Fruit fly (Drosophila melanogaster) whole organism, embryonic: ENCODE data around the gene CG7742.

Experiments used
- ATbp ChIP-seq: fragments of 200-800 bp; sonication (Bioruptor generic); optimal IDR thresholded peaks from 2 replicates; lab custom pipeline; 2017; ENCODE audit warnings: missing biosample characterization, mild to moderate bottlenecking, missing genetic modification characterization, missing genetic modification reagents
- Awh ChIP-seq: fragments of 200-800 bp; sonication (Bioruptor generic); IDR thresholded peaks from 2 replicates; pipeline ENCODE4, ENCODE4 v1.3.6; 2022; ENCODE audit warnings: missing biosample characterization, missing genetic modification characterization
- C15 ChIP-seq: fragments of 200-800 bp; sonication (Bioruptor generic); IDR thresholded peaks from 3 replicates; pipeline ENCODE4 v1.3.6; 2022; ENCODE audit warnings: missing biosample characterization, missing genetic modification characterization
- CG10431 ChIP-seq: fragments of 200-800 bp; sonication (Bioruptor generic); optimal IDR thresholded peaks from 3 replicates; lab custom pipeline; 2018; ENCODE audit warnings: missing biosample characterization, mild to moderate bottlenecking, missing genetic modification characterization
- CG13624 ChIP-seq: fragments of 200-800 bp; sonication (Bioruptor generic); optimal IDR thresholded peaks from 2 replicates; lab custom pipeline; 2016; ENCODE audit warnings: missing biosample characterization, missing genetic modification characterization
- CG15479 ChIP-seq: fragments of 200-800 bp; sonication (Bioruptor generic); optimal IDR thresholded peaks from 3 replicates; lab custom pipeline; 2019; ENCODE audit warnings: missing biosample characterization, mild to moderate bottlenecking, missing genetic modification characterization, moderate library complexity
- CG1647 ChIP-seq: fragments of 200-800 bp; sonication (Bioruptor generic); optimal IDR thresholded peaks from 3 replicates; lab custom pipeline; 2016; ENCODE audit warnings: missing biosample characterization, missing genetic modification characterization
- CG16779 ChIP-seq: fragments of 200-800 bp; sonication (Bioruptor generic); IDR thresholded peaks from 2 replicates; pipeline ENCODE4 v1.3.6; 2022; ENCODE audit warnings: missing biosample characterization, missing genetic modification characterization
- CG16813 ChIP-seq: fragments of 200-800 bp; sonication (Bioruptor generic); IDR thresholded peaks from 3 replicates; pipeline ENCODE4 v1.3.6; 2022; ENCODE audit warnings: missing biosample characterization, missing genetic modification characterization; ENCODE audit not compliant: partially characterized antibody
- CG17186 ChIP-seq: fragments of 200-800 bp; sonication (Bioruptor generic); optimal IDR thresholded peaks from 3 replicates; lab custom pipeline; 2017; ENCODE audit warnings: missing biosample characterization, missing genetic modification reagents, missing genetic modification characterization
- CG18262 ChIP-seq: fragments of 200-800 bp; optimal IDR thresholded peaks from 3 replicates; lab custom pipeline; 2019; ENCODE audit warnings: missing biosample characterization, mild to moderate bottlenecking, missing genetic modification characterization, moderate library complexity
- CG32532 ChIP-seq: fragments of 200-800 bp; sonication (Bioruptor generic); IDR thresholded peaks from 2 replicates; pipeline ENCODE4 v1.3.6; 2022; ENCODE audit warnings: missing biosample characterization, missing genetic modification characterization
- CG32767 ChIP-seq: fragments of 200-800 bp; sonication (Bioruptor generic); IDR thresholded peaks from 2 replicates; pipeline ENCODE4 v1.3.6; 2022; ENCODE audit warnings: missing biosample characterization, missing genetic modification characterization
- CG33557 ChIP-seq: fragments of 200-800 bp; sonication (Bioruptor generic); optimal IDR thresholded peaks from 2 replicates; lab custom pipeline; 2019; ENCODE audit warnings: missing biosample characterization, mild to moderate bottlenecking, missing genetic modification characterization, moderate library complexity
- CG34422 ChIP-seq: fragments of 200-800 bp; sonication (Bioruptor generic); IDR thresholded peaks from 3 replicates; pipeline ENCODE4 v1.3.6; 2022; ENCODE audit warnings: missing biosample characterization, missing genetic modification characterization
- CG42726 ChIP-seq: fragments of 200-800 bp; sonication (Bioruptor generic); IDR thresholded peaks from 2 replicates; pipeline ENCODE4 v1.3.6; 2022; ENCODE audit warnings: missing biosample characterization, missing genetic modification characterization; ENCODE audit not compliant: partially characterized antibody
- CG4404 ChIP-seq: fragments of 200-800 bp; sonication (Bioruptor generic); IDR thresholded peaks from 2 replicates; pipeline ENCODE4 v1.3.6; 2022; ENCODE audit warnings: missing biosample characterization, missing genetic modification characterization
- CG5953 ChIP-seq: fragments of 200-800 bp; sonication (Bioruptor generic); IDR thresholded peaks from 2 replicates; pipeline ENCODE4 v1.3.6; 2022; ENCODE audit warnings: missing biosample characterization, missing genetic modification characterization
- D19B ChIP-seq: fragments of 200-800 bp; sonication (Bioruptor generic); optimal IDR thresholded peaks from 2 replicates; lab custom pipeline; 2017; ENCODE audit warnings: missing biosample characterization, mild to moderate bottlenecking, missing genetic modification characterization
- Ets65A ChIP-seq: fragments of 200-800 bp; sonication (Bioruptor generic); peaks from one replicate; lab custom pipeline; 2016; ENCODE audit warnings: missing biosample characterization, missing genetic modification characterization
- Fer2 ChIP-seq: fragments of 200-800 bp; sonication (Bioruptor generic); optimal IDR thresholded peaks from 2 replicates; lab custom pipeline; 2018; ENCODE audit warnings: missing biosample characterization, mild to moderate bottlenecking, missing genetic modification characterization, moderate library complexity
- H2.0 ChIP-seq: fragments of 200-800 bp; sonication (Bioruptor generic); IDR thresholded peaks from 2 replicates; pipeline ENCODE4 v1.3.6; 2022; ENCODE audit warnings: missing biosample characterization, missing genetic modification characterization
- Nf-YA ChIP-seq: fragments of 200-800 bp; sonication (Bioruptor generic); IDR thresholded peaks from 2 replicates; pipeline ENCODE4 v1.3.6; 2022; ENCODE audit warnings: missing biosample characterization, missing genetic modification characterization
- Nf-YB ChIP-seq: fragments of 200-800 bp; sonication (Bioruptor generic); optimal IDR thresholded peaks from 3 replicates; lab custom pipeline; 2019; ENCODE audit warnings: missing biosample characterization, mild to moderate bottlenecking, missing genetic modification characterization, moderate library complexity
- Pdp1 ChIP-seq, 2 experiments: fragments of 200-800 bp; sonication (Bioruptor generic); optimal IDR thresholded peaks; 3 replicates each; lab custom pipeline; 2016; ENCODE audit warnings: missing biosample characterization in 2 of 2, missing genetic modification characterization in 2 of 2, mild to moderate bottlenecking in 1 of 2, moderate library complexity in 1 of 2
- Rx ChIP-seq: fragments of 200-800 bp; sonication (Bioruptor generic); IDR thresholded peaks from 2 replicates; pipeline ENCODE4 v1.3.6; 2022; ENCODE audit warnings: missing biosample characterization, missing genetic modification characterization
- Spps ChIP-seq: fragments of 200-800 bp; sonication (Bioruptor generic); optimal IDR thresholded peaks from 2 replicates; lab custom pipeline; 2018; ENCODE audit warnings: missing biosample characterization, mild to moderate bottlenecking, missing genetic modification characterization
- abd-A ChIP-seq: fragments of 200-800 bp; sonication (Bioruptor generic); optimal IDR thresholded peaks from 3 replicates; lab custom pipeline; 2019; ENCODE audit warnings: missing biosample characterization, mild to moderate bottlenecking, missing genetic modification characterization, moderate library complexity
- btn ChIP-seq: fragments of 200-800 bp; sonication (Bioruptor generic); optimal IDR thresholded peaks from 2 replicates; lab custom pipeline; 2016; ENCODE audit warnings: missing biosample characterization, missing genetic modification characterization
- cad ChIP-seq: fragments of >200 bp; optimal IDR thresholded peaks from 2 replicates; lab custom pipeline; 2017; ENCODE audit warnings: missing biosample characterization, missing genetic modification characterization
- cato ChIP-seq: fragments of 200-800 bp; sonication (Bioruptor generic); optimal IDR thresholded peaks from 2 replicates; lab custom pipeline; 2016; ENCODE audit warnings: missing biosample characterization, missing genetic modification characterization, borderline replicate concordance
- cg ChIP-seq: fragments of 200-800 bp; sonication (Bioruptor generic); optimal IDR thresholded peaks from 3 replicates; lab custom pipeline; 2019; ENCODE audit warnings: missing biosample characterization, mild to moderate bottlenecking, missing genetic modification characterization, moderate library complexity
- dmrt11E ChIP-seq: fragments of 200-800 bp; sonication (Bioruptor generic); optimal IDR thresholded peaks from 3 replicates; lab custom pipeline; 2018; ENCODE audit warnings: missing biosample characterization, mild to moderate bottlenecking, missing genetic modification characterization, moderate library complexity
- ems ChIP-seq: fragments of 200-800 bp; sonication (Bioruptor generic); optimal IDR thresholded peaks from 3 replicates; lab custom pipeline; 2016; ENCODE audit warnings: missing biosample characterization, missing genetic modification characterization
- fd102C ChIP-seq: fragments of 200-800 bp; sonication (Bioruptor generic); optimal IDR thresholded peaks from 2 replicates; lab custom pipeline; 2018; ENCODE audit warnings: missing biosample characterization, mild to moderate bottlenecking, missing genetic modification characterization, moderate library complexity
- gsb-n ChIP-seq: fragments of 200-800 bp; sonication (Bioruptor generic); optimal IDR thresholded peaks from 3 replicates; lab custom pipeline; 2018; ENCODE audit warnings: missing biosample characterization, mild to moderate bottlenecking, missing genetic modification characterization
- ind ChIP-seq: fragments of 200-800 bp; sonication (Bioruptor generic); optimal IDR thresholded peaks from 3 replicates; lab custom pipeline; 2016; ENCODE audit warnings: missing biosample characterization, missing genetic modification characterization
- insv ChIP-seq, 2 experiments: fragments of 200-800 bp; sonication (Bioruptor generic); optimal IDR thresholded peaks; 3 replicates each; lab custom pipeline; 2016 to 2018; ENCODE audit warnings: missing biosample characterization in 2 of 2, missing genetic modification characterization in 2 of 2
- lab ChIP-seq: fragments of 200-800 bp; sonication (Bioruptor generic); optimal IDR thresholded peaks from 3 replicates; lab custom pipeline; 2017; ENCODE audit warnings: missing biosample characterization, missing genetic modification characterization, mild to moderate bottlenecking, moderate library complexity, missing genetic modification reagents
- lbe ChIP-seq: fragments of 200-800 bp; sonication (Bioruptor generic); optimal IDR thresholded peaks from 2 replicates; lab custom pipeline; 2016; ENCODE audit warnings: missing biosample characterization, mild to moderate bottlenecking, missing genetic modification characterization
- lmd ChIP-seq: fragments of 200-800 bp; sonication (Bioruptor generic); IDR thresholded peaks from 2 replicates; pipeline ENCODE4 v1.3.6; 2022; ENCODE audit warnings: missing biosample characterization, missing genetic modification characterization
- lov ChIP-seq, 2 experiments: fragments of 200-800 bp in 1 of 2; fragments of >200 bp in 1 of 2; sonication (Bioruptor generic) in 1 of 2; IDR thresholded peaks in 1 of 2; optimal IDR thresholded peaks in 1 of 2; 2 replicates in 1 of 2; 3 replicates in 1 of 2; pipeline versions ENCODE4 v1.3.6 to Lab custom; 2017 to 2022; ENCODE audit warnings: missing biosample characterization in 1 of 2, missing genetic modification characterization in 1 of 2
- repo ChIP-seq: fragments of 200-800 bp; sonication (Bioruptor generic); optimal IDR thresholded peaks from 2 replicates; lab custom pipeline; 2016; ENCODE audit warnings: missing biosample characterization, missing genetic modification characterization
- run ChIP-seq: fragments of 200-800 bp; sonication (Bioruptor generic); optimal IDR thresholded peaks from 3 replicates; lab custom pipeline; 2018; ENCODE audit warnings: missing biosample characterization, mild to moderate bottlenecking, missing genetic modification characterization
- slp2 ChIP-seq: fragments of 200-800 bp; sonication (Bioruptor generic); optimal IDR thresholded peaks from 2 replicates; lab custom pipeline; 2016; ENCODE audit warnings: missing biosample characterization, missing genetic modification characterization
- sna ChIP-seq: fragments of 200-800 bp; sonication (Bioruptor generic); IDR thresholded peaks from 2 replicates; pipeline ENCODE4 v1.3.6; 2022; ENCODE audit warnings: missing biosample characterization, missing genetic modification characterization; ENCODE audit not compliant: partially characterized antibody
- sr ChIP-seq: fragments of 200-800 bp; sonication (Bioruptor generic); IDR thresholded peaks from 3 replicates; pipeline ENCODE4 v1.3.6; 2022; ENCODE audit warnings: missing biosample characterization, missing genetic modification characterization
- stc ChIP-seq: fragments of 200-800 bp; sonication (Bioruptor generic); IDR thresholded peaks from 2 replicates; pipeline ENCODE4 v1.3.6; 2022; ENCODE audit warnings: missing biosample characterization, missing genetic modification characterization

The CG7742 gene

dm6 chr2L:5261223-5261984 lies 46.5 kb upstream of the CG7742 start (continued):
- TF ChIP-seq repo (GFP tag; lab: Kevin White, UChicago) = no peak
- no peak for TF ChIP-seq stc (GFP tag; lab: Robert Waterston, UW)
- peak in 1 of 2 experiments; percentile 26 for TF ChIP-seq Pdp1 (GFP tag; optimal IDR thresholded peaks at IDR 0.05; lab: Kevin White, UChicago)
- TF ChIP-seq CG5953 (GFP tag; lab: Robert Waterston, UW) = no peak
- TF ChIP-seq CG32767 (GFP tag; lab: Robert Waterston, UW) = no peak
- TF ChIP-seq Spps (tag; lab: Kevin White, UChicago) = peak; percentile 49
- TF ChIP-seq lmd (GFP tag; lab: Robert Waterston, UW) = peak; percentile 41; the same call in 1 of the 2 replicates
- TF ChIP-seq lab (GFP tag; lab: Kevin White, UChicago) = peak; percentile 29
- no peak for TF ChIP-seq Rx (GFP tag; lab: Robert Waterston, UW)
- no peak for TF ChIP-seq CG42726 (GFP tag; lab: Robert Waterston, UW)
- TF ChIP-seq CG15479 (GFP tag; lab: Kevin White, UChicago) = no peak
- no peak for TF ChIP-seq ems (GFP tag; lab: Kevin White, UChicago)
- no peak for TF ChIP-seq CG34422
- TF ChIP-seq run (tag; lab: Kevin White, UChicago) = no peak
- peak; percentile 55; the same call in 1 of the 2 replicates for TF ChIP-seq CG32532 (GFP tag; lab: Robert Waterston, UW)
- peak; percentile 49 for TF ChIP-seq H2.0 (GFP tag; lab: Robert Waterston, UW)
- no peak for TF ChIP-seq cg (GFP tag; lab: Kevin White, UChicago)
- no peak for TF ChIP-seq abd-A (tag; lab: Kevin White, UChicago)
- peak; percentile 81 for TF ChIP-seq lbe (GFP tag; lab: Kevin White, UChicago)
- TF ChIP-seq CG4404 (GFP tag; lab: Robert Waterston, UW) = peak; percentile 43; the same call in 1 of the 2 replicates
- peak; percentile 41 for TF ChIP-seq gsb-n (tag; lab: Kevin White, UChicago)
- TF ChIP-seq Awh (GFP tag; lab: Robert Waterston, UW) = no peak
- TF ChIP-seq D19B (GFP tag; lab: Kevin White, UChicago) = no peak
- no peak for TF ChIP-seq sr (GFP tag; lab: Robert Waterston, UW)
- TF ChIP-seq btn (GFP tag; lab: Kevin White, UChicago) = no peak
- no peak for TF ChIP-seq CG16779
- TF ChIP-seq CG17186 (GFP tag; lab: Kevin White, UChicago) = no peak
- no peak for TF ChIP-seq CG16813 (GFP tag; lab: Robert Waterston, UW)
- no peak for TF ChIP-seq cato (GFP tag; lab: Kevin White, UChicago)
- no peak for TF ChIP-seq insv (GFP tag; optimal IDR thresholded peaks at IDR 0.05; lab: Kevin White, UChicago)
- peak; percentile 65 for TF ChIP-seq CG18262
- TF ChIP-seq dmrt11E (tag; lab: Kevin White, UChicago) = peak; percentile 74
- TF ChIP-seq lov (optimal IDR thresholded peaks at IDR 0.05; lab: Kevin White, UChicago) = no peak
- TF ChIP-seq lov (GFP tag; IDR thresholded peaks at IDR 0.05; lab: Robert Waterston, UW) = no peak
- TF ChIP-seq cad = no peak
- no peak for TF ChIP-seq sna (GFP tag; lab: Robert Waterston, UW)
- TF ChIP-seq Nf-YB (GFP tag; lab: Kevin White, UChicago) = no peak
- TF ChIP-seq fd102C (GFP tag; lab: Kevin White, UChicago) = no peak
- no peak for TF ChIP-seq CG13624 (GFP tag; lab: Kevin White, UChicago)
- TF ChIP-seq C15 (GFP tag; lab: Robert Waterston, UW) = no peak
- no peak for TF ChIP-seq Nf-YA (GFP tag; lab: Robert Waterston, UW)
- no peak for TF ChIP-seq CG33557 (GFP tag; lab: Kevin White, UChicago)
- no peak for TF ChIP-seq Ets65A (GFP tag; lab: Kevin White, UChicago)
- peak; percentile 12 for TF ChIP-seq ind (GFP tag; lab: Kevin White, UChicago)
- TF ChIP-seq slp2 = no peak
- TF ChIP-seq ATbp (GFP tag; lab: Kevin White, UChicago) = no peak
- no peak for TF ChIP-seq CG10431
- no peak for TF ChIP-seq CG1647 (GFP tag; lab: Kevin White, UChicago)
- TF ChIP-seq Fer2 (tag; lab: Kevin White, UChicago) = no peak
